Fruit fly (Drosophila melanogaster) ovary, adult (tissue): ENCODE measurements around the gene CLIP-190.
A peak's percentile ranks its signal among the peaks of the same experiment; 100 is the strongest.

Source experiments
- CG17801 ChIP-seq: fragments of 200-800 bp; optimal IDR thresholded peaks from 2 replicates; lab custom pipeline; 2019; ENCODE audit warnings: missing biosample characterization, mild to moderate bottlenecking, missing genetic modification characterization, moderate library complexity; ENCODE audit not compliant: partially characterized antibody

Gene CLIP-190

DNA sequence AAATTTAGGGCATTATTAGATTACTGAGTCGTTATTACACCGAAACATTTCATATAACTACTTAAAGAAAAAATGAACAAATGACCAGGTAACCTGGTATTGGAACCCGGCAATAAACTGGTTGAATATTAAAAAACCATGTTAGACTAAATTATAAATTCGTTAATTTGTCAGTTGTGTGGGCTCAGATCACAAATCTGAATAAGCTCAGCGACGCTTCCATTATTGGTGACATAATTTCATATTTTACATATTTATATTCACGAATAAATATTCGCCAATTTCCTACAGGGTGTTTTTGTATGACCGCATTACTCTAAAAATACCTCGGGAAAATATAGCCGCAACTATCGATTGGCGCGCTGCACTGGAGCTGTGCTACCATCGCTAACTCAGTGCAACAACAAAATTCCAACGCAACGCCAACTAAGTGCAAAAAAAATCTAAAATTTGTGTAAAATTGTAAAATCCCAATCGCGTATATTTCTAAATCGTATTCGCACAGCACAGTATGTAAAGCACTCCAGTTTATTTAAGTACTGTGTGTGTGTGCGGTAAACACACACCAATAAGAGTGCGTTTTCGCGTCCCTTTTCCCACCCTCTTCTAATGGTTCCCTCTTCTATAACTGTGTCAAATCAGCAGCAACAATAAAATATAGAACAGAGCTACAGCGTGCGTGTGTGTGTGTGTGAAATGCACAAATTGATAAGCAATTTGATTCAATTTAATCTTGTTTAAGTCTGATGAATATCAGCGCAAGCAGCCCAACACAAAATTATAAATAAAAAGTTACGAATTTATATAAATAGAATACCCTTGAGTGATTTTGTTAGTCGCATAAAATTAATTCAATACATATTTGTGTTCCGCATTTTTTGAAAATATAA lies at the start of gene CLIP-190:
Gene CLIP-190 (plus strand): TSS at position 370 of the 890 bp plus-strand sequence.
- TF ChIP-seq CG17801 (GFP tag; lab: Kevin White, UChicago): no peak

DNA sequence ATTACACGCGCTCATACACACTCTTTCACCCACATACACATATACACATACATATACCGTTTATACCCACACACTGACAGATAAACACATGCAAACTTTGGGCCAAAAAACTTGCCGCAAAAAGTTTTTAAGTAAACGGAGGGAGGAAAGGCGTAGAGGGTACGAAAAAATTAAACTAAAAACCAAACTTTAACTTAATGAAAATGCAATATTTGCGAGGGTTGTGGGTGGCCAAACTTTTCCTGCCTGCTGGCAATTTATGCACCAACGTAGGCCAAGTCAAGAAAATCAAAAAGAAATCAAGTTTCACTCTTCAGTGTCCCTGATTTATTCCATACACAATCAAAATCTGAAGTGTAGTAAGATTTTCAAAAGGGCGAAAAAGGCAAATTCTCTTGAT lies 21.3 kb upstream of the CLIP-190 start, which contains the start of gene CG31804:
Gene CG31804 (plus strand): TSS at position 301 of the 400 bp plus-strand sequence.
- TF ChIP-seq CG17801 (GFP tag; lab: Kevin White, UChicago): no peak

DNA sequence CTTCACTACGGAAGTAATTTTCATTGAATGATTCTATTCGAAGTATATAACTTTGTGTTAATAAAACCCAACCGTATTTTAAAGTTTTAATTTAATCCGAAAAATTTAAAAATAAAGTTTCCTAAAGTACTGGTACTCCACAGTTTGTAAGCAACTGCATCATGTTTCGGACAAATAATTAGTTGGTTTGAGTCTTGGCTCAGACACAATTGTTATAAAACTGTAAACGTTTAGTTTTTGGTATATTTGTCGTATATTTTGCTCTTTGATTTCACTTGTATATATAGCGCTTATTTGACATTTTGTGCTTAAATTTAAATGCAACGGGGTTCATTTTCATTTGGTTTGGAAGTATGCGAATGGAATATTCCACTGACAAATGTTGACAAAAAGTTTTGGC lies 16.0 kb upstream of the CLIP-190 start:
- TF ChIP-seq CG17801 (GFP tag; lab: Kevin White, UChicago): no peak

- no peak for TF ChIP-seq CG17801 (GFP tag; lab: Kevin White, UChicago)
Observed at dm6 chr2L:17374832-17375231, 9.7 kb upstream of the CLIP-190 start.

dm6 chr2L:17375955-17376659 lies 8.4 kb upstream of the CLIP-190 start:
- no peak for TF ChIP-seq CG17801 (GFP tag; lab: Kevin White, UChicago)

dm6 chr2L:17377818-17378217 lies 6.7 kb upstream of the CLIP-190 start:
- no peak for TF ChIP-seq CG17801 (GFP tag; lab: Kevin White, UChicago)

DNA sequence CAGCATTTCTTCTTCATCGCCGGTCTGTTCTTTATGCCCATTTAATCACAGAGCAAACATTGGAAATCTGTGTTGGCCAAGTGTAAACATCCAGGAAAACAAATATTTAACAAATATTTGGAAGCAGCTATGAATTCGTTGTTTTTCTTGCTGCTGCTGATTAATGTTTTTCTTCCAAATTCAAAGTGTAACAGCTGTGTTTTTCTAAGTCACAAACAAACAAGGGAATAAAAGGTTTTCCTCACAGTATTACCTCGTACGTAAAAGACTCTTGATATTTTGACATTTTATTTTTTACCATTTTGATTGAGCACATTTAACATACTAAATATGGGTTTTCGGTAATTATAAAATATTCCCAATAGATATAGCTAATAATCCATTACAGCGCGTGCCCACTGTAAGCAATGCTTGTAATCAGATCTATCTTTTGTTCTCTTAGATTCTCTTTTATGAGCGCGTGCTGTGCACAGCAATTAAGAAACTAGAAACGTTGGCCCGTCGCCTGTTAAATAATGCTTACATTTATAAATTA lies 5.7 kb upstream of the CLIP-190 start:
- TF ChIP-seq CG17801 (GFP tag; lab: Kevin White, UChicago): peak; percentile 92

dm6 chr2L:17379844-17380243 lies 4.7 kb upstream of the CLIP-190 start:
- TF ChIP-seq CG17801 (GFP tag; lab: Kevin White, UChicago): no peak

dm6 chr2L:17380508-17380907 lies 4.0 kb upstream of the CLIP-190 start:
- no peak for TF ChIP-seq CG17801 (GFP tag; lab: Kevin White, UChicago)

DNA sequence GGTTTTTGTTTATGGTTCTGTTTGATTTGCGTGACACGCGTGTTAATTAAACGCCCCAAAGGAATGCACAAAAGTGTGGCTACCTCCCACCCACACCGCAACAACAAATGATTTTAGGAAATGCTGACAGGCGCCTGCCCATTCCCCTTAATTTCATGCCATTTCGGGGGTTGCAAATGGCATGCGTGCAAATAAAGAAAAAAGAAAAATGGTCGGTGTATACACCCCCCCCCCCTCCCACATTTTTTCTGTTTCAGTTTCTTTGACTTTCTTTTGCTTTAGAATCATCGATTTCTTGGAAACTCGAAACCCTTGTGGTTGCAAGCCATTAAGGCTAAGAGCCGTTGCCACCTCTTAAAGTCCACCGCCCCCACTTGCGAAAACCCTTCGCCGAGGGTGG lies 3.4 kb upstream of the CLIP-190 start:
- TF ChIP-seq CG17801 (GFP tag; lab: Kevin White, UChicago): no peak

dm6 chr2L:17381616-17382015 lies 2.9 kb upstream of the CLIP-190 start:
- TF ChIP-seq CG17801 (GFP tag; lab: Kevin White, UChicago): no peak

DNA sequence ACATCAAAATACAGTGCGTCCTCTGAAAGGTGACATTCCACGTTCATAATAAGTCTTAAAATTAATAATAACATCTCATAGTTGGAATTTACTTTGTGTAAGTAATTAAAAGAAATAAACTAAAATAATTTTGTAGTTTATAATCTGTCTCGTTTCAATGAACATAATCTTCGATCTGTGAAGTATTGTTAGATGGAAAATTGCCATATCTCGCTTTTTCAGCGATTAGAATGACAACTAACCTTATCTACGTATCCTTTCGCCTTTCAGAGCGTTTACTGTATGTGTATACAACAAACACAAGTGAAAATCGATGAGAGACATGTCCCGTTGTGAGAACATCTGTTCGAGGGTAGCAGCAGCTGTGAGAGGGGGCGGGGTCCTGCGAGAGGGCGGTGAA lies 2.2 kb upstream of the CLIP-190 start:
- TF ChIP-seq CG17801 (GFP tag; lab: Kevin White, UChicago): no peak

dm6 chr2L:17382783-17383182 lies 1.7 kb upstream of the CLIP-190 start:
- no peak for TF ChIP-seq CG17801 (GFP tag; lab: Kevin White, UChicago)

- TF ChIP-seq CG17801 (GFP tag; lab: Kevin White, UChicago): no peak
Observed at dm6 chr2L:17383588-17384308, 752 bp upstream of the CLIP-190 start, which contains the start of gene Lrch. TSS of gene Lrch (minus strand) at chr2L:17384115.

- peak; percentile 100 for TF ChIP-seq CG17801 (GFP tag; lab: Kevin White, UChicago)
Observed at dm6 chr2L:17385221-17385529, 675 bp downstream of the CLIP-190 start.
